Worm (Caenorhabditis elegans) whole organism, L4/young adult: Measurements from ENCODE around the gene ubc-19.

Experiments
- W03F9.2 ChIP-seq: fragments of 150-350 bp; optimal IDR thresholded peaks from 2 replicates; lab custom pipeline; 2014; ENCODE audit warnings: missing biosample characterization, missing genetic modification characterization
- him-1 ChIP-seq: sonication (generic microtip); optimal IDR thresholded peaks from 2 replicates; lab custom pipeline; 2016; ENCODE audit warnings: missing genotype, missing genetic modification reagents, missing genetic modification characterization, missing compliant biosample characterization

ce11 chrV:18722510-18723299, 33.1 kb upstream of the ubc-19 start:
- TF ChIP-seq him-1 (tag; lab: Kevin White, UChicago), result no peak
- TF ChIP-seq W03F9.2 (tag; lab: Kevin White, UChicago), result no peak
